Worm (Caenorhabditis elegans) whole organism, midembryonic: ENCODE data around the gene T24H10.5.

Experiments used
- T22C8.4 ChIP-seq: fragments of 200-800 bp; sonication (Bioruptor generic); IDR thresholded peaks from 2 replicates; pipeline ENCODE4 v1.3.6; 2022; ENCODE audit warnings: missing genetic modification characterization, missing compliant biosample characterization
- cog-1 ChIP-seq: sonication (generic microtip); optimal IDR thresholded peaks from 2 replicates; lab custom pipeline; 2016; ENCODE audit warnings: missing genetic modification characterization, missing compliant biosample characterization
- flt-1 ChIP-seq: fragments of 200-800 bp; sonication (Bioruptor generic); IDR thresholded peaks from 2 replicates; pipeline ENCODE4 v1.3.6; 2022; ENCODE audit warnings: missing genetic modification characterization, missing compliant biosample characterization
- med-1 ChIP-seq: sonication (generic microtip); optimal IDR thresholded peaks from 2 replicates; lab custom pipeline; 2017; ENCODE audit warnings: missing genetic modification characterization, mild to moderate bottlenecking, missing compliant biosample characterization, antibody characterized with exemption, missing genetic modification reagents; ENCODE audit not compliant: insufficient read depth
- ref-1 ChIP-seq: fragments of 200-800 bp; sonication (Bioruptor generic); conservative IDR thresholded peaks from 2 replicates; pipeline ENCODE4 v1.3.6; 2022; ENCODE audit warnings: missing genetic modification reagents, missing genetic modification characterization, missing compliant biosample characterization
- tab-1 ChIP-seq: fragments of 200-800 bp; sonication (Bioruptor generic); IDR thresholded peaks from 2 replicates; pipeline ENCODE4 v1.3.6; 2022; ENCODE audit warnings: missing genetic modification characterization, missing compliant biosample characterization
- ztf-23 ChIP-seq: fragments of 200-800 bp; sonication (Bioruptor generic); IDR thresholded peaks from 2 replicates; pipeline ENCODE4 v1.3.6; 2022; ENCODE audit warnings: missing genetic modification reagents, missing genetic modification characterization, missing compliant biosample characterization
- ztf-29 ChIP-seq: fragments of 200-800 bp; sonication (Bioruptor generic); IDR thresholded peaks from 2 replicates; pipeline ENCODE4 v1.3.6; 2022; ENCODE audit warnings: missing genetic modification reagents, missing genetic modification characterization, missing compliant biosample characterization

DNA sequence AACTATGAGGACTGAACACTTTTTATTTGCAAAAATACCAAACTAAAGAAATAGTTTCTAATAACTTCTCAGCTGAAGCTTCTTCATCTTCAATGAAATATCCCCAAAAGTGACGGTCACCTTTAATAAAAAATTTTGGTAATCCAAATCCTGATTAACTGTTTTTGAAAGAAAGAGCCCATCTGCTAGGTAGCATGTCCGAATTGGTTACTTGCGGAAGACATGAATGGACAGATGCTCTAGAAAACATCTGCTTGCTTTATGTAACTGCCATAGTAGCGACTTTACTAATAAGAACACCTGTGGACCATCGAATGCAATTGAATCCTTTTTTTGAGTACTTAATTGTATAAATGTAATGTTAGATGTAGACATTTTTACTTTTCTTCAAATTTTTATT is 41.9 kb upstream of the T24H10.5 start:
- peak; percentile 56; the same call in 1 of the 2 replicates for TF ChIP-seq flt-1 (GFP tag; lab: Robert Waterston, UW)
- no peak for TF ChIP-seq T22C8.4 (GFP tag; lab: Robert Waterston, UW)
- TF ChIP-seq ztf-29 (GFP tag; lab: Robert Waterston, UW), result 0 out of 2 replicates have a peak, but pooled peaks have one; percentile 20
- TF ChIP-seq tab-1 (GFP tag; lab: Robert Waterston, UW), result no peak
- no peak for TF ChIP-seq cog-1 (tag; lab: Kevin White, UChicago)
- TF ChIP-seq med-1 (GFP tag; lab: Kevin White, UChicago), result no peak
- TF ChIP-seq ref-1 (GFP tag; lab: Robert Waterston, UW), result no peak
- TF ChIP-seq ztf-23 (GFP tag; lab: Robert Waterston, UW), result no peak
